Fruit fly (Drosophila melanogaster): Measurements from ENCODE around the gene PSMG1.

The PSMG1 gene

DNA sequence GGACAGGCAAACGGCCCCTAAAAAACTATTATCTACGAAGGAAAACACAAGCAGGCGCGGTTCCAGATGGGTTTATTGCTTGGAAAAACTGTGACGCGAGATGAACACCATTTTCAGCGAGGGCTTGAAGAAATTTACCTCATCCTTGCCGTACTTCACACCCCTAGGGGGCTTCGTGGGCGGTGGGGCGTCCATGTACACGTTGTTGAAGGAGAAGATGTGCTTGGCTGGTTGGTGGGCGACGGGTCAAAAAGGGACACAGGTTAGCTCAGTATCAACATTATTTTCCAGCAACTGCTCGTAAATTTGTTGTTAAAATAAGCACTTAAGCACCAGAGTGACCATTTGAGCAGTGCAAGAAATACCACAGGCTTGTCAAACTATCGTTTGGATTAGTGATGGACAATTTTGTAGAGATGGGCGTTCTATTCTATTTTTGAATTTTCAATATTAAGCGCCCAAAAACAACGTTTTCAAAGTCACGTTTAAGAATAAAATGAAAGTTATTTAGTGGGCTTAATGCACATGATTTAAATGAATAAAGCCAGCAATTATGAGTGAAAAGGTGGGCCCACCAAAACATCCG, 35.4 kb downstream of the PSMG1 start, which contains the start of gene Sec8 (continued):
- TF ChIP-seq CG1602 (GFP tag; optimal IDR thresholded peaks at IDR 0.05) (peak; percentile 4), pum (GFP tag; optimal IDR thresholded peaks at IDR 0.05) (peak; percentile 9), CG33213 (GFP tag; optimal IDR thresholded peaks at IDR 0.05) (peak; percentile 85), chm (GFP tag; IDR thresholded peaks at IDR 0.05) (0 out of 2 replicates have a peak, but pooled peaks have one; percentile 31), Ets97D (GFP tag; optimal IDR thresholded peaks at IDR 0.05) (peak; percentile 76), CG31224 (GFP tag; IDR thresholded peaks at IDR 0.05) (no peak), CG11456 (GFP tag; IDR thresholded peaks at IDR 0.05) (peak; percentile 56; the same call in 1 of the 3 replicates), CG15514 (GFP tag; optimal IDR thresholded peaks at IDR 0.05) (peak; percentile 69), pita (GFP tag; optimal IDR thresholded peaks at IDR 0.05) (no peak), slbo (GFP tag; IDR thresholded peaks at IDR 0.05) (peak; percentile 68), Rfx (GFP tag; IDR thresholded peaks at IDR 0.05) (peak; percentile 66; the same call in 1 of the 2 replicates), CG13624 (GFP tag; optimal IDR thresholded peaks at IDR 0.05) (peak; percentile 64), tna (GFP tag; IDR thresholded peaks at IDR 0.05; ENCODE audit: partially characterized antibody) (peak; percentile 74), CG6254 (GFP tag; optimal IDR thresholded peaks at IDR 0.05) (peak; percentile 26), CG3726 (GFP tag; IDR thresholded peaks at IDR 0.05) (no peak), CG6175 (GFP tag; IDR thresholded peaks at IDR 0.05) (0 out of 3 replicates have a peak, but pooled peaks have one; percentile 48), vnd (GFP tag; IDR thresholded peaks at IDR 0.05; ENCODE audit: partially characterized antibody) (peak; percentile 73), CG6791 (GFP tag; IDR thresholded peaks at IDR 0.05; ENCODE audit: partially characterized antibody) (peak; percentile 91), Lim3 (GFP tag; IDR thresholded peaks at IDR 0.05) (no peak), CG17328 (GFP tag; IDR thresholded peaks at IDR 0.05) (no peak), Antp (GFP tag; optimal IDR thresholded peaks at IDR 0.05) (peak; percentile 49), fd64A (GFP tag; optimal IDR thresholded peaks at IDR 0.05) (no peak), Side (GFP tag; optimal IDR thresholded peaks at IDR 0.05) (peak; percentile 63), CG10274 (GFP tag; optimal IDR thresholded peaks at IDR 0.05) (no peak), Dek (tag; optimal IDR thresholded peaks at IDR 0.05) (peak; percentile 19), CG14050 (GFP tag; IDR thresholded peaks at IDR 0.05) (no peak), unc-4 (GFP tag; IDR thresholded peaks at IDR 0.05; ENCODE audit: partially characterized antibody) (peak; percentile 83), Trl (optimal IDR thresholded peaks at IDR 0.05) (no peak), Trl (GFP tag; optimal IDR thresholded peaks at IDR 0.05) (peak; percentile 23), CG9876 (GFP tag; optimal IDR thresholded peaks at IDR 0.05) (peak; percentile 7), CG7839 (tag; optimal IDR thresholded peaks at IDR 0.05) (no peak), CG34224 (GFP tag; IDR thresholded peaks at IDR 0.05; ENCODE audit: partially characterized antibody) (peak; percentile 74), CG34376 (GFP tag; optimal IDR thresholded peaks at IDR 0.05) (peak; percentile 12), CG9817 (tag; optimal IDR thresholded peaks at IDR 0.05) (peak; percentile 30), Doc3 (GFP tag; IDR thresholded peaks at IDR 0.05; ENCODE audit: partially characterized antibody) (peak; percentile 70), sna (GFP tag; IDR thresholded peaks at IDR 0.05; ENCODE audit: partially characterized antibody) (peak; percentile 80), CG42726 (GFP tag; IDR thresholded peaks at IDR 0.05; ENCODE audit: partially characterized antibody) (peak; percentile 79), usp (GFP tag; optimal IDR thresholded peaks at IDR 0.05) (no peak), CG7372 (GFP tag; IDR thresholded peaks at IDR 0.05) (no peak), CG13287 (GFP tag; IDR thresholded peaks at IDR 0.05; ENCODE audit: partially characterized antibody) (peak; percentile 91), HmgZ (tag; optimal IDR thresholded peaks at IDR 0.05) (peak; percentile 59), ac (GFP tag; optimal IDR thresholded peaks at IDR 0.05) (no peak), CG6813 (GFP tag; optimal IDR thresholded peaks at IDR 0.05) (no peak), MBD-R2 (GFP tag; IDR thresholded peaks at IDR 0.05) (peak; percentile 77), sens-2 (GFP tag; IDR thresholded peaks at IDR 0.05) (no peak), ato (GFP tag; IDR thresholded peaks at IDR 0.05; ENCODE audit: partially characterized antibody) (peak; percentile 71), stwl (tag; optimal IDR thresholded peaks at IDR 0.05) (peak; percentile 71), HmgD (GFP tag; optimal IDR thresholded peaks at IDR 0.05) (peak; percentile 44), CG17186 (GFP tag; optimal IDR thresholded peaks at IDR 0.05) (peak; percentile 33), Dref (GFP tag; IDR thresholded peaks at IDR 0.05) (peak; percentile 51)

Measured in whole organism, embryonic.